Worm (Caenorhabditis elegans): ENCODE results near the gene ZK899.1.

ce11 chrX:9472170-9472569, 25.7 kb downstream of the ZK899.1 start, which contains the start of gene gap-2:
- no peak for TF ChIP-seq C38D4.7 (GFP tag; optimal IDR thresholded peaks at IDR 0.05)
- no peak for TF ChIP-seq hlh-6 (tag; optimal IDR thresholded peaks at IDR 0.05)
- no peak for TF ChIP-seq ceh-22 (tag; optimal IDR thresholded peaks at IDR 0.05)
- no peak for TF ChIP-seq ceh-9 (tag; optimal IDR thresholded peaks at IDR 0.05)
- TF ChIP-seq lin-11 (tag; optimal IDR thresholded peaks at IDR 0.05): no peak
- no peak for TF ChIP-seq fkh-10 (GFP tag; optimal IDR thresholded peaks at IDR 0.05)
- TF ChIP-seq nhr-11 (tag; optimal IDR thresholded peaks at IDR 0.05): no peak
